Fruit fly (Drosophila melanogaster) whole organism: ENCODE data around the gene CG8813.

Experiments
- CG8478 ChIP-seq: fragments of >200 bp; optimal IDR thresholded peaks from 2 replicates; lab custom pipeline; 2018; ENCODE audit warnings: inconsistent platforms
- psq ChIP-seq: fragments of >200 bp; optimal IDR thresholded peaks from 2 replicates; lab custom pipeline; 2017
- usp ChIP-seq: fragments of >200 bp; optimal IDR thresholded peaks from 2 replicates; lab custom pipeline; 2017; ENCODE audit warnings: missing biosample characterization, missing genetic modification characterization, mixed read lengths

DNA sequence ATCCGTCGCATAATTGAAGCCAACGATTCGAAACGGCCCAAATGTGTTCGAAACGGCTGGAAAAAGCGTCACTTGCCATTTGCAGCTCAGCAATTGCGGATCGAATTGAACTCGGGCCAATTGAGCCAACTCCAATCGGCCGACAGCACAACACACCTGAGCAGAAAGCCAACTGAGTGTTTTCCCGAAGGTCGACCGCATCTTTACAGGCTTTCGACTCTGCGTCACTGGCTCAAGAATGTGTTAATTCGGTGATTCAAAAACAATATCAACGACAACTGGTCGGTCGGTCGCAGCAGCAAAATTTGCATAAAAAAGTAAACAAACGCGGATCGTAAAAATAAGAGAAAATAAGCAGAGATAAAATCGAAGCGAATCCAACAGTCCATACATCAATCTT, 29.1 kb upstream of the CG8813 start:
- TF ChIP-seq psq (no peak), usp (GFP tag; lab: Kevin White, UChicago) (no peak), CG8478 (lab: Kevin White, UChicago) (no peak)
